Worm (Caenorhabditis elegans): Measurements from ENCODE around the gene Y116A8C.33.
A peak's percentile ranks its signal among the peaks of the same experiment; 100 is the strongest.

Y116A8C.33 gene

ce11 chrIV:17108805-17109204 lies 3.1 kb upstream of the Y116A8C.33 start:
- no peak for TF ChIP-seq ztf-29 (GFP tag; IDR thresholded peaks at IDR 0.05)
- no peak for TF ChIP-seq T22C8.4 (GFP tag; IDR thresholded peaks at IDR 0.05)
- TF ChIP-seq med-1 (GFP tag; optimal IDR thresholded peaks at IDR 0.05; ENCODE audit: insufficient read depth): no peak
- no peak for TF ChIP-seq flt-1 (GFP tag; IDR thresholded peaks at IDR 0.05)
- no peak for TF ChIP-seq ref-1 (GFP tag; conservative IDR thresholded peaks at IDR 0.05)
- TF ChIP-seq ztf-23 (GFP tag; IDR thresholded peaks at IDR 0.05): no peak
- no peak for TF ChIP-seq cog-1 (tag; optimal IDR thresholded peaks at IDR 0.05)
- no peak for TF ChIP-seq tab-1 (GFP tag; IDR thresholded peaks at IDR 0.05)
- TF ChIP-seq klf-2 (GFP tag; conservative IDR thresholded peaks at IDR 0.05): no peak

- TF ChIP-seq T22C8.4 (GFP tag; IDR thresholded peaks at IDR 0.05) (no peak), cog-1 (tag; optimal IDR thresholded peaks at IDR 0.05) (no peak)
These were observed 2.5 kb upstream of the Y116A8C.33 start for ce11 chrIV:17109436-17109835.

ce11 chrIV:17110882-17111281 lies 1.0 kb upstream of the Y116A8C.33 start, which contains the start of gene sfa-1:
Gene sfa-1 (minus strand): TSS chrIV:17110982.
- no peak for TF ChIP-seq T22C8.4 (GFP tag; IDR thresholded peaks at IDR 0.05)
- no peak for TF ChIP-seq klf-2 (GFP tag; conservative IDR thresholded peaks at IDR 0.05)
- no peak for TF ChIP-seq ztf-23 (GFP tag; IDR thresholded peaks at IDR 0.05)
- no peak for TF ChIP-seq med-1 (GFP tag; optimal IDR thresholded peaks at IDR 0.05; ENCODE audit: insufficient read depth)
- TF ChIP-seq ref-1 (GFP tag; conservative IDR thresholded peaks at IDR 0.05): no peak
- TF ChIP-seq tab-1 (GFP tag; IDR thresholded peaks at IDR 0.05): no peak
- TF ChIP-seq flt-1 (GFP tag; IDR thresholded peaks at IDR 0.05): no peak
- TF ChIP-seq ztf-29 (GFP tag; IDR thresholded peaks at IDR 0.05): no peak
- no peak for TF ChIP-seq cog-1 (tag; optimal IDR thresholded peaks at IDR 0.05)

- TF ChIP-seq ztf-23 (GFP tag; IDR thresholded peaks at IDR 0.05) (no peak), klf-2 (GFP tag; conservative IDR thresholded peaks at IDR 0.05) (no peak), med-1 (GFP tag; optimal IDR thresholded peaks at IDR 0.05; ENCODE audit: insufficient read depth) (no peak), T22C8.4 (GFP tag; IDR thresholded peaks at IDR 0.05) (no peak)
These were observed 4.4 kb downstream of the Y116A8C.33 start, which contains the start of gene cyn-13 for ce11 chrIV:17116345-17116744. Gene cyn-13 (minus strand): TSS chrIV:17116657.

- no peak for TF ChIP-seq ztf-29 (GFP tag; IDR thresholded peaks at IDR 0.05)
- no peak for TF ChIP-seq med-1 (GFP tag; optimal IDR thresholded peaks at IDR 0.05; ENCODE audit: insufficient read depth)
- 0 out of 2 replicates have a peak, but pooled peaks have one; percentile 51 for TF ChIP-seq tab-1 (GFP tag; IDR thresholded peaks at IDR 0.05)
- no peak for TF ChIP-seq T22C8.4 (GFP tag; IDR thresholded peaks at IDR 0.05)
- TF ChIP-seq flt-1 (GFP tag; IDR thresholded peaks at IDR 0.05): no peak
- no peak for TF ChIP-seq cog-1 (tag; optimal IDR thresholded peaks at IDR 0.05)
- no peak for TF ChIP-seq klf-2 (GFP tag; conservative IDR thresholded peaks at IDR 0.05)
- TF ChIP-seq ref-1 (GFP tag; conservative IDR thresholded peaks at IDR 0.05): no peak
These were observed 4.9 kb downstream of the Y116A8C.33 start for ce11 chrIV:17116821-17117220.

- no peak for TF ChIP-seq ztf-23 (GFP tag; IDR thresholded peaks at IDR 0.05)
- peak; percentile 25; the same call in 1 of the 2 replicates for TF ChIP-seq flt-1 (GFP tag; IDR thresholded peaks at IDR 0.05)
These were observed 6.7 kb downstream of the Y116A8C.33 start, which contains the start of gene uaf-2 for ce11 chrIV:17118585-17118984. Gene uaf-2 (minus strand): TSS chrIV:17118767.

ce11 chrIV:17118987-17119732 lies 7.2 kb downstream of the Y116A8C.33 start, which contains the start of gene itsn-1:
Gene itsn-1 (plus strand): TSS chrIV:17119682.
- TF ChIP-seq T22C8.4 (GFP tag; IDR thresholded peaks at IDR 0.05): peak; percentile 47; the same call in 1 of the 2 replicates
- TF ChIP-seq ztf-29 (GFP tag; IDR thresholded peaks at IDR 0.05): no peak

ce11 chrIV:17121058-17121773 lies 9.3 kb downstream of the Y116A8C.33 start:
- no peak for TF ChIP-seq T22C8.4 (GFP tag; IDR thresholded peaks at IDR 0.05)
- TF ChIP-seq klf-2 (GFP tag; conservative IDR thresholded peaks at IDR 0.05): no peak
- TF ChIP-seq ztf-29 (GFP tag; IDR thresholded peaks at IDR 0.05): no peak
- TF ChIP-seq flt-1 (GFP tag; IDR thresholded peaks at IDR 0.05): no peak
- TF ChIP-seq med-1 (GFP tag; optimal IDR thresholded peaks at IDR 0.05; ENCODE audit: insufficient read depth): no peak
- TF ChIP-seq ztf-23 (GFP tag; IDR thresholded peaks at IDR 0.05): no peak
- TF ChIP-seq cog-1 (tag; optimal IDR thresholded peaks at IDR 0.05): no peak
- no peak for TF ChIP-seq tab-1 (GFP tag; IDR thresholded peaks at IDR 0.05)
- TF ChIP-seq ref-1 (GFP tag; conservative IDR thresholded peaks at IDR 0.05): no peak

- TF ChIP-seq tab-1 (GFP tag; IDR thresholded peaks at IDR 0.05) (no peak), med-1 (GFP tag; optimal IDR thresholded peaks at IDR 0.05; ENCODE audit: insufficient read depth) (no peak), cog-1 (tag; optimal IDR thresholded peaks at IDR 0.05) (no peak), T22C8.4 (GFP tag; IDR thresholded peaks at IDR 0.05) (no peak), ztf-29 (GFP tag; IDR thresholded peaks at IDR 0.05) (no peak), ref-1 (GFP tag; conservative IDR thresholded peaks at IDR 0.05) (no peak), klf-2 (GFP tag; conservative IDR thresholded peaks at IDR 0.05) (no peak), flt-1 (GFP tag; IDR thresholded peaks at IDR 0.05) (no peak), ztf-23 (GFP tag; IDR thresholded peaks at IDR 0.05) (no peak)
These were observed 14.1 kb downstream of the Y116A8C.33 start for ce11 chrIV:17125967-17126366.

- TF ChIP-seq tab-1 (GFP tag; IDR thresholded peaks at IDR 0.05): no peak
- TF ChIP-seq ref-1 (GFP tag; conservative IDR thresholded peaks at IDR 0.05): no peak
- TF ChIP-seq flt-1 (GFP tag; IDR thresholded peaks at IDR 0.05): no peak
- TF ChIP-seq ztf-29 (GFP tag; IDR thresholded peaks at IDR 0.05): no peak
- no peak for TF ChIP-seq ztf-23 (GFP tag; IDR thresholded peaks at IDR 0.05)
- TF ChIP-seq klf-2 (GFP tag; conservative IDR thresholded peaks at IDR 0.05): no peak
- no peak for TF ChIP-seq med-1 (GFP tag; optimal IDR thresholded peaks at IDR 0.05; ENCODE audit: insufficient read depth)
These were observed 14.6 kb downstream of the Y116A8C.33 start for ce11 chrIV:17126512-17126911.

Data from whole organism, midembryonic.